Worm (Caenorhabditis elegans) whole organism, L4 larva: ENCODE measurements around the gene C31E10.5.

Experiments
- D1046.2 ChIP-seq: fragments of 200-800 bp; sonication (Bioruptor generic); IDR thresholded peaks from 2 replicates; pipeline ENCODE4 v1.3.6; 2022; ENCODE audit warnings: missing genetic modification characterization, missing compliant biosample characterization
- F26F4.8 ChIP-seq: fragments of 200-800 bp; sonication (Bioruptor generic); conservative IDR thresholded peaks from 2 replicates; pipeline ENCODE4 v1.3.6; 2022; ENCODE audit warnings: missing genetic modification characterization, missing compliant biosample characterization
- F37D6.2 ChIP-seq: sonication (generic microtip); optimal IDR thresholded peaks from 2 replicates; lab custom pipeline; 2016; ENCODE audit warnings: mild to moderate bottlenecking, missing genetic modification characterization, missing compliant biosample characterization
- F49E8.2 ChIP-seq: sonication (generic microtip); optimal IDR thresholded peaks from 2 replicates; lab custom pipeline; 2016; ENCODE audit warnings: missing compliant biosample characterization, mild to moderate bottlenecking, missing genetic modification characterization, borderline replicate concordance
- Y5F2A.4 ChIP-seq: fragments of 200-800 bp; sonication (Bioruptor generic); optimal IDR thresholded peaks from 2 replicates; lab custom pipeline; 2018; ENCODE audit warnings: mild to moderate bottlenecking, missing genetic modification characterization, missing compliant biosample characterization
- ZK337.2 ChIP-seq: fragments of 200-800 bp; sonication (Bioruptor generic); IDR thresholded peaks from 2 replicates; pipeline ENCODE4 v1.3.6; 2022; ENCODE audit warnings: missing genetic modification reagents, missing genetic modification characterization, missing compliant biosample characterization
- ZK546.5 ChIP-seq, 2 experiments: sonication (generic microtip); optimal IDR thresholded peaks; 2 replicates each; lab custom pipeline; 2017; ENCODE audit warnings: missing biosample characterization in 2 of 2, missing genetic modification characterization in 2 of 2
- aha-1 ChIP-seq: fragments of 150-350 bp; peaks from one replicate; lab custom pipeline; 2014; ENCODE audit warnings: missing biosample characterization, missing genetic modification characterization
- aly-2 ChIP-seq: sonication (generic microtip); optimal IDR thresholded peaks from 2 replicates; lab custom pipeline; 2018; ENCODE audit warnings: missing biosample characterization, missing genetic modification characterization
- ama-1 ChIP-seq: fragments of 150-350 bp; optimal IDR thresholded peaks from 2 replicates; lab custom pipeline; 2014; ENCODE audit warnings: inconsistent platforms, mixed read lengths
- ceh-28 ChIP-seq: fragments of 150-350 bp; optimal IDR thresholded peaks from 2 replicates; lab custom pipeline; 2014; ENCODE audit warnings: missing biosample characterization, missing genetic modification reagents, missing genetic modification characterization
- ceh-62 ChIP-seq: sonication (generic microtip); optimal IDR thresholded peaks from 2 replicates; lab custom pipeline; 2017; ENCODE audit warnings: missing biosample characterization, missing genetic modification characterization
- ceh-82 ChIP-seq: sonication (generic microtip); optimal IDR thresholded peaks from 2 replicates; lab custom pipeline; 2017; ENCODE audit warnings: missing biosample characterization, missing genetic modification characterization
- ces-1 ChIP-seq: fragments of 150-350 bp; sonication (generic microtip); optimal IDR thresholded peaks from 4 replicates; lab custom pipeline; 2014; ENCODE audit warnings: missing biosample characterization, missing genetic modification reagents, missing genetic modification characterization
- daf-16 ChIP-seq, 3 experiments: sonication (generic microtip); optimal IDR thresholded peaks; 2 replicates each; lab custom pipeline; 2016 to 2017; ENCODE audit warnings: missing genetic modification characterization in 3 of 3, missing genetic modification reagents in 3 of 3, mild to moderate bottlenecking in 2 of 3, missing compliant biosample characterization in 2 of 3, missing biosample characterization in 1 of 3, moderate library complexity in 1 of 3
- daf-8 ChIP-seq: fragments of 200-800 bp; sonication (Bioruptor generic); IDR thresholded peaks from 2 replicates; pipeline ENCODE4 v1.3.6; 2022; ENCODE audit warnings: missing genetic modification characterization, missing compliant biosample characterization
- dmd-6 ChIP-seq: fragments of 200-800 bp; sonication (Bioruptor generic); IDR thresholded peaks from 2 replicates; pipeline ENCODE4 v1.3.6; 2022; ENCODE audit warnings: missing genetic modification reagents, missing genetic modification characterization, missing compliant biosample characterization
- dpl-1 ChIP-seq: fragments of 150-350 bp; optimal IDR thresholded peaks from 2 replicates; lab custom pipeline; 2014; ENCODE audit warnings: missing biosample characterization, missing genetic modification reagents, missing genetic modification characterization
- egl-43 ChIP-seq: fragments of 200-800 bp; sonication (Bioruptor generic); IDR thresholded peaks from 2 replicates; pipeline ENCODE4 v1.3.6; 2022; ENCODE audit warnings: missing genetic modification reagents, missing genetic modification characterization, missing compliant biosample characterization
- fkh-10 ChIP-seq: fragments of 150-350 bp; optimal IDR thresholded peaks from 2 replicates; lab custom pipeline; 2014; ENCODE audit warnings: missing biosample characterization, missing genetic modification reagents, missing genetic modification characterization
- hlh-11 ChIP-seq: fragments of 200-800 bp; sonication (Bioruptor generic); optimal IDR thresholded peaks from 2 replicates; lab custom pipeline; 2018; ENCODE audit warnings: mild to moderate bottlenecking, missing genetic modification characterization, missing compliant biosample characterization
- jun-1 ChIP-seq: fragments of 150-350 bp; optimal IDR thresholded peaks from 2 replicates; lab custom pipeline; 2014; ENCODE audit warnings: missing biosample characterization, missing genetic modification reagents, missing genetic modification characterization
- lim-7 ChIP-seq: fragments of 200-800 bp; sonication (Bioruptor generic); IDR thresholded peaks from 2 replicates; pipeline ENCODE4 v1.3.6; 2022; ENCODE audit warnings: missing genetic modification characterization, missing compliant biosample characterization
- lin-13 ChIP-seq: fragments of 150-350 bp; optimal IDR thresholded peaks from 2 replicates; lab custom pipeline; 2014; ENCODE audit warnings: missing biosample characterization, missing genetic modification reagents, missing genetic modification characterization
- lin-29 ChIP-seq: fragments of 200-800 bp; sonication (Bioruptor generic); IDR thresholded peaks from 2 replicates; pipeline ENCODE4 v1.3.6; 2022; ENCODE audit warnings: missing genetic modification reagents, missing genetic modification characterization, missing compliant biosample characterization
- madf-5 ChIP-seq, 2 experiments: fragments of 200-800 bp; sonication (Bioruptor generic); IDR thresholded peaks; 2 replicates each; pipeline ENCODE4 v1.3.6; 2022; ENCODE audit warnings: missing compliant biosample characterization in 2 of 2, missing genetic modification characterization in 2 of 2
- madf-9 ChIP-seq: fragments of 200-800 bp; sonication (Bioruptor generic); conservative IDR thresholded peaks from 2 replicates; pipeline ENCODE4 v1.3.6; 2022; ENCODE audit warnings: missing genetic modification reagents, missing genetic modification characterization, missing compliant biosample characterization
- mdt-29 ChIP-seq: fragments of 200-800 bp; sonication (Bioruptor generic); IDR thresholded peaks from 2 replicates; pipeline ENCODE4 v1.3.6; 2022; ENCODE audit warnings: missing genetic modification reagents, missing genetic modification characterization, missing compliant biosample characterization
- mep-1 ChIP-seq: fragments of 150-350 bp; sonication (generic microtip); optimal IDR thresholded peaks from 3 replicates; lab custom pipeline; 2014; ENCODE audit warnings: missing biosample characterization, missing genetic modification characterization
- mes-2 ChIP-seq: sonication (generic microtip); optimal IDR thresholded peaks from 2 replicates; lab custom pipeline; 2016; ENCODE audit warnings: missing genotype, mild to moderate bottlenecking, missing genetic modification characterization, missing compliant biosample characterization; ENCODE audit not compliant: poor library complexity, severe bottlenecking
- nhr-102 ChIP-seq: sonication (generic microtip); optimal IDR thresholded peaks from 2 replicates; lab custom pipeline; 2016; ENCODE audit warnings: mild to moderate bottlenecking, missing genetic modification characterization, moderate library complexity, missing compliant biosample characterization
- nhr-11 ChIP-seq: fragments of 150-350 bp; optimal IDR thresholded peaks from 2 replicates; lab custom pipeline; 2014; ENCODE audit warnings: missing biosample characterization, missing genetic modification characterization
- nhr-237 ChIP-seq: sonication (generic microtip); optimal IDR thresholded peaks from 2 replicates; lab custom pipeline; 2017; ENCODE audit warnings: missing biosample characterization, missing genetic modification characterization
- nhr-28 ChIP-seq: fragments of 150-350 bp; optimal IDR thresholded peaks from 2 replicates; lab custom pipeline; 2014; ENCODE audit warnings: missing biosample characterization, missing genetic modification characterization
- nhr-41 ChIP-seq: fragments of 200-800 bp; sonication (Bioruptor generic); IDR thresholded peaks from 2 replicates; pipeline ENCODE4 v1.3.6; 2022; ENCODE audit warnings: missing genetic modification reagents, missing genetic modification characterization, missing compliant biosample characterization
- nhr-76 ChIP-seq: fragments of 150-350 bp; optimal IDR thresholded peaks from 2 replicates; lab custom pipeline; 2014; ENCODE audit warnings: missing biosample characterization, missing genetic modification characterization
- nhr-77 ChIP-seq: fragments of 150-350 bp; optimal IDR thresholded peaks from 2 replicates; lab custom pipeline; 2014; ENCODE audit warnings: missing biosample characterization, missing genetic modification characterization
- php-3 ChIP-seq: fragments of 200-800 bp; sonication (Bioruptor generic); IDR thresholded peaks from 2 replicates; pipeline ENCODE4 v1.3.6; 2022; ENCODE audit warnings: missing genetic modification reagents, missing genetic modification characterization, missing compliant biosample characterization
- pqm-1 ChIP-seq: sonication (generic microtip); optimal IDR thresholded peaks from 2 replicates; lab custom pipeline; 2017; ENCODE audit warnings: missing biosample characterization, missing genetic modification characterization
- saeg-2 ChIP-seq: fragments of 200-800 bp; sonication (Bioruptor generic); IDR thresholded peaks from 2 replicates; pipeline ENCODE4 v1.3.6; 2022; ENCODE audit warnings: missing genetic modification reagents, missing genetic modification characterization, missing compliant biosample characterization
- sdz-12 ChIP-seq: fragments of 200-800 bp; sonication (Bioruptor generic); optimal IDR thresholded peaks from 2 replicates; lab custom pipeline; 2018; ENCODE audit warnings: mild to moderate bottlenecking, missing genetic modification characterization, missing compliant biosample characterization
- set-16 ChIP-seq: fragments of 200-800 bp; sonication (Bioruptor generic); IDR thresholded peaks from 2 replicates; pipeline ENCODE4 v1.3.6; 2022; ENCODE audit warnings: missing genetic modification reagents, missing genetic modification characterization, missing compliant biosample characterization
- skn-1 ChIP-seq: fragments of 150-350 bp; optimal IDR thresholded peaks from 2 replicates; lab custom pipeline; 2014; ENCODE audit warnings: missing biosample characterization, missing genetic modification characterization
- snpc-4 ChIP-seq: fragments of 150-350 bp; optimal IDR thresholded peaks from 2 replicates; lab custom pipeline; 2014; ENCODE audit warnings: missing biosample characterization, missing genetic modification characterization
- tra-1 ChIP-seq: fragments of 200-800 bp; sonication (Bioruptor generic); IDR thresholded peaks from 2 replicates; pipeline ENCODE4 v1.3.6; 2022; ENCODE audit warnings: missing genetic modification reagents, missing genetic modification characterization, missing compliant biosample characterization
- unc-130 ChIP-seq: sonication (generic microtip); optimal IDR thresholded peaks from 2 replicates; lab custom pipeline; 2016; ENCODE audit warnings: missing genetic modification reagents, missing genetic modification characterization, missing compliant biosample characterization
- unc-39 ChIP-seq: sonication (generic microtip); optimal IDR thresholded peaks from 2 replicates; lab custom pipeline; 2017; ENCODE audit warnings: missing biosample characterization, missing genetic modification characterization
- unc-62 ChIP-seq, 3 experiments: fragments of 150-350 bp in 1 of 3; sonication (generic microtip); optimal IDR thresholded peaks in 2 of 3; peaks in 1 of 3; 1 replicate in 1 of 3; 2 replicates in 2 of 3; lab custom pipeline; 2014 to 2017; ENCODE audit warnings: missing biosample characterization in 3 of 3, missing genetic modification characterization in 3 of 3, missing genetic modification reagents in 3 of 3, missing genotype in 1 of 3
- zag-1 ChIP-seq: fragments of 150-350 bp; optimal IDR thresholded peaks from 2 replicates; lab custom pipeline; 2014; ENCODE audit warnings: missing biosample characterization, missing genetic modification characterization
- ztf-7 ChIP-seq: fragments of 150-350 bp; optimal IDR thresholded peaks from 2 replicates; lab custom pipeline; 2014; ENCODE audit warnings: missing biosample characterization, missing genetic modification characterization

C31E10.5 gene

ce11 chrX:14002739-14003138, 7.1 kb upstream of the C31E10.5 start:
- no peak for TF ChIP-seq nhr-41 (GFP tag; lab: Robert Waterston, UW)
- TF ChIP-seq aha-1: peak; percentile 64
- TF ChIP-seq unc-62 (GFP tag; optimal IDR thresholded peaks at IDR 0.05 in 1 of 2; lab: Kevin White, UChicago): peak in 1 of 2 experiments; percentile 32
- no peak for TF ChIP-seq unc-62 (tag; optimal IDR thresholded peaks at IDR 0.05; lab: Kevin White, UChicago)
- TF ChIP-seq tra-1 (GFP tag; lab: Robert Waterston, UW): no peak
- no peak for TF ChIP-seq daf-16 (GFP tag; optimal IDR thresholded peaks at IDR 0.05; lab: Kevin White, UChicago)
- TF ChIP-seq daf-16 (tag; optimal IDR thresholded peaks at IDR 0.05; lab: Kevin White, UChicago): peak; percentile 77
- TF ChIP-seq, all 104 proteins: peak for 3

ce11 chrX:14001494-14001974, 5.9 kb upstream of the C31E10.5 start, which contains the start of gene cytb-5.1:
Gene cytb-5.1 (plus strand): TSS chrX:14001924.
- TF ChIP-seq Y5F2A.4 (GFP tag; lab: Kevin White, UChicago) (no peak), unc-130 (GFP tag; lab: Kevin White, UChicago) (no peak), lin-29 (no peak), dpl-1 (GFP tag; lab: Kevin White, UChicago) (no peak), ces-1 (GFP tag; lab: Kevin White, UChicago) (no peak), D1046.2 (no peak), aly-2 (tag; lab: Kevin White, UChicago) (no peak), madf-9 (no peak), sdz-12 (GFP tag; lab: Kevin White, UChicago) (no peak), ZK546.5 (tag; optimal IDR thresholded peaks at IDR 0.05; lab: Kevin White, UChicago) (no peak), ceh-62 (no peak), hlh-11 (peak; percentile 80), ceh-82 (tag; lab: Kevin White, UChicago) (no peak), nhr-76 (tag; lab: Kevin White, UChicago) (no peak), skn-1 (no peak), daf-8 (GFP tag; lab: Robert Waterston, UW) (no peak), fkh-10 (GFP tag; lab: Kevin White, UChicago) (no peak), mes-2 (tag; lab: Kevin White, UChicago) (peak; percentile 30), unc-39 (tag; lab: Kevin White, UChicago) (no peak), nhr-28 (tag; lab: Kevin White, UChicago) (peak; percentile 94), lin-13 (GFP tag; lab: Kevin White, UChicago) (no peak), saeg-2 (GFP tag; lab: Robert Waterston, UW) (no peak), F37D6.2 (tag; lab: Kevin White, UChicago) (no peak), F49E8.2 (tag; lab: Kevin White, UChicago) (no peak), php-3 (GFP tag; lab: Robert Waterston, UW) (0 out of 2 replicates have a peak, but pooled peaks have one; percentile 18), ztf-7 (no peak), ZK337.2 (GFP tag; lab: Robert Waterston, UW) (no peak), dmd-6 (GFP tag; lab: Robert Waterston, UW) (peak; percentile 58), snpc-4 (no peak), lim-7 (no peak), mdt-29 (GFP tag; lab: Robert Waterston, UW) (no peak), pqm-1 (peak; percentile 69), egl-43 (GFP tag; lab: Robert Waterston, UW) (no peak), F26F4.8 (no peak), nhr-237 (no peak), mep-1 (tag; lab: Kevin White, UChicago) (peak; percentile 67), set-16 (no peak), nhr-41 (GFP tag; lab: Robert Waterston, UW) (no peak), madf-5 (GFP tag; IDR thresholded peaks at IDR 0.05; lab: Robert Waterston, UW) (no peak), daf-16 (GFP tag; optimal IDR thresholded peaks at IDR 0.05; lab: Kevin White, UChicago) (peak in 1 of 2 experiments; percentile 7), daf-16 (tag; optimal IDR thresholded peaks at IDR 0.05; lab: Kevin White, UChicago) (peak; percentile 86), zag-1 (tag; lab: Kevin White, UChicago) (no peak), jun-1 (tag; lab: Kevin White, UChicago) (no peak), ama-1 (lab: Kevin White, UChicago) (no peak), nhr-102 (tag; lab: Kevin White, UChicago) (peak; percentile 84), nhr-11 (peak; percentile 15), ceh-28 (tag; lab: Kevin White, UChicago) (no peak), nhr-77 (tag; lab: Kevin White, UChicago) (peak; percentile 36)
